Fruit fly (Drosophila melanogaster): ENCODE results near the gene CG31176.

CG31176 gene

DNA sequence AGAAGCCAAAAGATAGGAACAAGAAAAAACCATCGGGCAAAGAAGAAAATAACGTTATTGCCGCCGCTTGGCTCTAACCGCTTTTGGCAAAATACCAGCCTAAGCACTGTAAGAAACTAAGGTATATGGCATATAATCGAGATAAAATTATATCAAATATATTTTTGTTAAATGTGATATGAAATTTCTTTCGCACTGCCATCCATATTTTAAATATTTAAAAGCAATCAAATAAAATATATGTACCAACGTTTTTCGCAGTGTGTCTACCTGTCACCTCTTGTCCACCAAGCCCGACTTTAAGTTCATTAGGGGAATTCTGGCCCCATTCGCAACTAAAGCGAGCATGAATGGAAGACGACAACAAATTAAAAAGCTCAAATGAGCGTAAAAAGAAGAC is 91.7 kb downstream of the CG31176 start:
- peak; percentile 47 for TF ChIP-seq CG7101 (tag; optimal IDR thresholded peaks at IDR 0.05)
- TF ChIP-seq Crg-1 (GFP tag; optimal IDR thresholded peaks at IDR 0.05) = no peak
- TF ChIP-seq CG14711 (tag; optimal IDR thresholded peaks at IDR 0.05) = peak; percentile 60
- TF ChIP-seq bab1 (GFP tag; optimal IDR thresholded peaks at IDR 0.05) = peak; percentile 87
- peak; percentile 24 for TF ChIP-seq CG7045 (GFP tag; optimal IDR thresholded peaks at IDR 0.05)
- TF ChIP-seq CG12768 (GFP tag; optimal IDR thresholded peaks at IDR 0.05) = peak; percentile 9
- no peak for TF ChIP-seq Clk (GFP tag; optimal IDR thresholded peaks at IDR 0.05)

DNA sequence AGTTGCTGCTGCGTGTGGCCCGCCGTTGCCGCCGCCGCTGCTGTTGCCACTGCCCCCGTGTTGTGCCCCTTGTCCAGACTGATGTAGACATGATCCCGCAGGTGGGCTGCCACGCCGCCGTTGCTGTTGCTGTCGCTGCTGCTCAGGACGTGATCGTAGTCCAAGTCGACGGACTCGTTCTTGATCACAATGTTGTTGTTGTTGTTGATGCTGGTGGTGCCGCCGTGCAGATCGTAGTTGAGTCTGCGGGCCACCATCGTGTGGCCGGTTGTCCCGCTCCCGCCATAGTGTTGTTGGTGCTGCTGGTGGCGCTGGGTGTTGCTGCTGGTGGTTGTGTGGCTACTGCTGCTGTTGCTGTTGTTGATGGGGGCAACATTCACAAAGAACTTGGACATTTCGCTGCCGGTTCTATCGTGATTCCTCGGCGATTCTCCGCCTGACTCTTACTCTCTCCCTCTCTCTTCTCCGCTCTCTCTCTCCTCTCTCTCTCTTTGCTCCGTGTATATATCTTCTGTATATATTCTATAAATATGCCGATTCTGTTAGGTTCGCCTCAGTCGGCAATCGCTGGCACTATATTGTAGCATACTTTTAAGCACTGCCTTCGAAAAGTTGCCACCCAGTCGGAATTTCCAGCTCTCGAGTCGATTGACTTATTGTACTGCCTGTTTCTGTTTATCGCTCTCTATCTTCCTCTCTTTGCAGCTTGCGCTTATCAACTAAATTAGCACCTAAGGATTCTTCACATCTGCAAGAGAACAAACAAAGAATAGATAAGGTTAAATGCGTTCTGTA is 93.2 kb downstream of the CG31176 start:
- TF ChIP-seq kay (GFP tag; ENCODE audit: borderline replicate concordance) (no peak), pad (GFP tag; optimal IDR thresholded peaks at IDR 0.05) (no peak), Crg-1 (GFP tag; optimal IDR thresholded peaks at IDR 0.05) (peak; percentile 16), cnc (optimal IDR thresholded peaks at IDR 0.05) (no peak), ovo (GFP tag; optimal IDR thresholded peaks at IDR 0.05) (no peak), Mnt (GFP tag; optimal IDR thresholded peaks at IDR 0.05) (no peak), CG5204 (GFP tag; optimal IDR thresholded peaks at IDR 0.05) (no peak), CG14711 (tag; optimal IDR thresholded peaks at IDR 0.05) (no peak), CG11617 (GFP tag; optimal IDR thresholded peaks at IDR 0.05) (no peak), CG7045 (GFP tag; optimal IDR thresholded peaks at IDR 0.05) (no peak), CG12768 (GFP tag; optimal IDR thresholded peaks at IDR 0.05) (peak; percentile 43), toe (GFP tag; optimal IDR thresholded peaks at IDR 0.05) (no peak), Hr96 (GFP tag; optimal IDR thresholded peaks at IDR 0.05) (no peak), cic (GFP tag; optimal IDR thresholded peaks at IDR 0.05) (peak; percentile 4), CG7101 (tag; optimal IDR thresholded peaks at IDR 0.05) (peak; percentile 29), bab1 (GFP tag; optimal IDR thresholded peaks at IDR 0.05) (peak; percentile 26), CG33017 (tag; optimal IDR thresholded peaks at IDR 0.05) (peak; percentile 30), Clk (GFP tag; optimal IDR thresholded peaks at IDR 0.05) (no peak), CG1620 (GFP tag; optimal IDR thresholded peaks at IDR 0.05) (no peak), tj (GFP tag; optimal IDR thresholded peaks at IDR 0.05) (peak; percentile 37)

DNA sequence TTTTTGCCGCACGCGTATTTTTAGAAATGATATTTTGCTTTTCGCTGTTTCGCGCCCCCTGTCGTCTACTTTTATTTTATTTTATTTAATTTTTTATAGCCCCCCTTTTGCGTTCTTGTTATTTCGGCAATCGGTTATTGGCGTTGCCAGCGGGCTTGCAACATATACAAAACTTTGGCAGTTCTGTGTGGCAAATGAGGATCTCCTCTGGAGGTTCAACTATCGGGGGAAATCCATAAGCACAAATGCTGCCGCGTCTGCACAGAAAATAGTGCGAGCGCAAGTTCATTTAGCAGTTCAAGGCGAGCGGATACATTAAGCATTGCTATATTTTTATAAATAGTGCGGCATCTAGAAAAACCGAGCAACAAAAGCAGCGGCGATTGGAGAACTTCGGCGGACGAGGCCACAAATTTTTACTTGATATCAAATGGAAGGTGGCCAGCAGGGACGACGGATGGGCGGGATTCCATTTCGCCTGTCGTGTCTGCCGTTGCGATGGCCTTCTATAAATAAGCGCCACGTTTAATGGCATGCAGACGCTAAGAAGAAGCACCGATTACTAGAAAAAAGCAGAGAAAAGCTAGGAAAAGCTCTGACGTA is 95.0 kb downstream of the CG31176 start:
- TF ChIP-seq kay (GFP tag; ENCODE audit: borderline replicate concordance) = no peak
- no peak for TF ChIP-seq cnc (optimal IDR thresholded peaks at IDR 0.05)
- TF ChIP-seq tj (GFP tag; optimal IDR thresholded peaks at IDR 0.05) = peak; percentile 1
- TF ChIP-seq CG7045 (GFP tag; optimal IDR thresholded peaks at IDR 0.05) = no peak
- TF ChIP-seq Hr96 (GFP tag; optimal IDR thresholded peaks at IDR 0.05) = no peak

Data from whole organism, adult.